Fruit fly (Drosophila melanogaster) whole organism, prepupa: Measurements from ENCODE around the gene LSm-4.

Source experiments
- Blimp-1 ChIP-seq: fragments of 200-800 bp; sonication (Bioruptor generic); optimal IDR thresholded peaks from 3 replicates; lab custom pipeline; 2017; ENCODE audit warnings: missing biosample characterization, missing genetic modification characterization, mild to moderate bottlenecking, moderate library complexity, missing genetic modification reagents
- CG10669 ChIP-seq: fragments of 200-800 bp; sonication (Bioruptor generic); optimal IDR thresholded peaks from 3 replicates; lab custom pipeline; 2018; ENCODE audit warnings: missing biosample characterization, mild to moderate bottlenecking, missing genetic modification characterization, moderate library complexity
- CG11294 ChIP-seq: fragments of 200-800 bp; sonication (Bioruptor generic); IDR thresholded peaks from 2 replicates; pipeline ENCODE4 v1.3.6; 2022; ENCODE audit warnings: missing biosample characterization, missing genetic modification characterization
- CG15336 ChIP-seq: fragments of 200-800 bp; sonication (Bioruptor generic); IDR thresholded peaks from 2 replicates; pipeline ENCODE4 v1.3.6; 2022; ENCODE audit warnings: missing biosample characterization, missing genetic modification characterization
- CG1621 ChIP-seq: fragments of 200-800 bp; sonication (Bioruptor generic); optimal IDR thresholded peaks from 3 replicates; lab custom pipeline; 2018; ENCODE audit warnings: missing biosample characterization, mild to moderate bottlenecking, missing genetic modification characterization
- CG16779 ChIP-seq: fragments of 200-800 bp; sonication (Bioruptor generic); optimal IDR thresholded peaks from 3 replicates; lab custom pipeline; 2017; ENCODE audit warnings: missing biosample characterization, mild to moderate bottlenecking, missing genetic modification characterization
- CG3032 ChIP-seq: fragments of 200-800 bp; optimal IDR thresholded peaks from 2 replicates; lab custom pipeline; 2019; ENCODE audit warnings: missing biosample characterization, mild to moderate bottlenecking, missing genetic modification characterization, moderate library complexity
- CG31627 ChIP-seq: fragments of 200-800 bp; sonication (Bioruptor generic); optimal IDR thresholded peaks from 3 replicates; lab custom pipeline; 2016; ENCODE audit warnings: missing biosample characterization, missing genetic modification characterization
- CG32006 ChIP-seq: fragments of 200-800 bp; sonication (Bioruptor generic); optimal IDR thresholded peaks from 3 replicates; lab custom pipeline; 2017; ENCODE audit warnings: missing biosample characterization, mild to moderate bottlenecking, missing genetic modification characterization
- CG4318 ChIP-seq: fragments of 200-800 bp; sonication (Bioruptor generic); optimal IDR thresholded peaks from 3 replicates; lab custom pipeline; 2017; ENCODE audit warnings: missing biosample characterization, mild to moderate bottlenecking, missing genetic modification characterization
- CG6792 ChIP-seq: fragments of 200-800 bp; sonication (Bioruptor generic); optimal IDR thresholded peaks from 3 replicates; lab custom pipeline; 2016; ENCODE audit warnings: missing biosample characterization, missing genetic modification characterization
- CG6808 ChIP-seq: fragments of 200-800 bp; sonication (Bioruptor generic); optimal IDR thresholded peaks from 3 replicates; lab custom pipeline; 2017; ENCODE audit warnings: missing biosample characterization, missing genetic modification characterization, mild to moderate bottlenecking, moderate library complexity, missing genetic modification reagents
- CG8119 ChIP-seq: fragments of 200-800 bp; sonication (Bioruptor generic); IDR thresholded peaks from 3 replicates; pipeline ENCODE4 v1.3.6; 2022; ENCODE audit warnings: missing biosample characterization, missing genetic modification characterization
- CG8319 ChIP-seq: fragments of 200-800 bp; sonication (Bioruptor generic); optimal IDR thresholded peaks from 3 replicates; lab custom pipeline; 2016; ENCODE audit warnings: missing biosample characterization, missing genetic modification characterization
- CG8632 ChIP-seq: fragments of 200-800 bp; sonication (Bioruptor generic); optimal IDR thresholded peaks from 3 replicates; lab custom pipeline; 2016; ENCODE audit warnings: missing biosample characterization, missing genetic modification characterization
- Eip75B ChIP-seq: fragments of 200-800 bp; sonication (Bioruptor generic); optimal IDR thresholded peaks from 3 replicates; lab custom pipeline; 2016; ENCODE audit warnings: missing biosample characterization, missing genetic modification characterization
- Eip78C ChIP-seq: fragments of 200-800 bp; sonication (Bioruptor generic); peaks from one replicate; lab custom pipeline; 2016; ENCODE audit warnings: missing biosample characterization, missing genetic modification characterization
- Eip93F ChIP-seq: fragments of 200-800 bp; sonication (Bioruptor generic); optimal IDR thresholded peaks from 2 replicates; lab custom pipeline; 2016; ENCODE audit warnings: missing biosample characterization, mild to moderate bottlenecking, missing genetic modification characterization
- Ets21C ChIP-seq: fragments of 200-800 bp; sonication (Bioruptor generic); optimal IDR thresholded peaks from 3 replicates; lab custom pipeline; 2016; ENCODE audit warnings: missing biosample characterization, missing genetic modification characterization
- Ets96B ChIP-seq: fragments of 200-800 bp; optimal IDR thresholded peaks from 2 replicates; lab custom pipeline; 2019; ENCODE audit warnings: missing biosample characterization, mild to moderate bottlenecking, missing genetic modification characterization, moderate library complexity
- Gug ChIP-seq: fragments of 200-800 bp; sonication (Bioruptor generic); IDR thresholded peaks from 2 replicates; pipeline ENCODE4 v1.3.6; 2022; ENCODE audit warnings: missing biosample characterization, missing genetic modification characterization
- Hr38 ChIP-seq: sonication (Bioruptor generic); optimal IDR thresholded peaks from 2 replicates; lab custom pipeline; 2016; ENCODE audit warnings: missing biosample characterization, missing genetic modification characterization
- Hr4 ChIP-seq: fragments of 200-800 bp; sonication (Bioruptor generic); optimal IDR thresholded peaks from 3 replicates; lab custom pipeline; 2016; ENCODE audit warnings: missing biosample characterization, missing genetic modification characterization
- Lpt ChIP-seq: fragments of 200-800 bp; sonication (Bioruptor generic); optimal IDR thresholded peaks from 3 replicates; lab custom pipeline; 2016; ENCODE audit warnings: missing biosample characterization, missing genetic modification characterization
- Met ChIP-seq: fragments of 200-800 bp; sonication (Bioruptor generic); optimal IDR thresholded peaks from 3 replicates; lab custom pipeline; 2016; ENCODE audit warnings: missing biosample characterization, missing genetic modification characterization
- OdsH ChIP-seq: fragments of 200-800 bp; sonication (Bioruptor generic); optimal IDR thresholded peaks from 3 replicates; lab custom pipeline; 2016; ENCODE audit warnings: missing biosample characterization, missing genetic modification characterization
- Smox ChIP-seq: fragments of 200-800 bp; sonication (Bioruptor generic); optimal IDR thresholded peaks from 3 replicates; lab custom pipeline; 2016; ENCODE audit warnings: missing biosample characterization, missing genetic modification characterization
- Sox102F ChIP-seq: fragments of 200-800 bp; sonication (Bioruptor generic); optimal IDR thresholded peaks from 2 replicates; lab custom pipeline; 2016; ENCODE audit warnings: missing biosample characterization, mild to moderate bottlenecking, missing genetic modification characterization
- Sox15 ChIP-seq: fragments of 200-800 bp; sonication (Bioruptor generic); optimal IDR thresholded peaks from 3 replicates; lab custom pipeline; 2016; ENCODE audit warnings: missing biosample characterization, missing genetic modification characterization
- acj6 ChIP-seq: fragments of 200-800 bp; sonication (Bioruptor generic); optimal IDR thresholded peaks from 3 replicates; lab custom pipeline; 2016; ENCODE audit warnings: missing biosample characterization, missing genetic modification characterization
- cyc ChIP-seq: fragments of 200-800 bp; sonication (Bioruptor generic); optimal IDR thresholded peaks from 3 replicates; lab custom pipeline; 2016; ENCODE audit warnings: missing biosample characterization, missing genetic modification characterization
- dac ChIP-seq: fragments of 200-800 bp; sonication (Bioruptor generic); optimal IDR thresholded peaks from 2 replicates; lab custom pipeline; 2017; ENCODE audit warnings: missing biosample characterization, mild to moderate bottlenecking, missing genetic modification characterization
- dsx ChIP-seq: fragments of 200-800 bp; optimal IDR thresholded peaks from 3 replicates; lab custom pipeline; 2019; ENCODE audit warnings: missing biosample characterization, mild to moderate bottlenecking, missing genetic modification characterization, moderate library complexity; ENCODE audit not compliant: poor library complexity, severe bottlenecking
- esn ChIP-seq: fragments of 200-800 bp; sonication (Bioruptor generic); optimal IDR thresholded peaks from 2 replicates; lab custom pipeline; 2016; ENCODE audit warnings: missing biosample characterization, mild to moderate bottlenecking, missing genetic modification characterization, moderate library complexity
- fkh ChIP-seq: fragments of 200-800 bp; sonication (Bioruptor generic); optimal IDR thresholded peaks from 3 replicates; lab custom pipeline; 2017; ENCODE audit warnings: missing biosample characterization, mild to moderate bottlenecking, missing genetic modification characterization, moderate library complexity
- lz ChIP-seq: fragments of 200-800 bp; sonication (Bioruptor generic); optimal IDR thresholded peaks from 3 replicates; lab custom pipeline; 2016; ENCODE audit warnings: missing biosample characterization, missing genetic modification characterization
- spab ChIP-seq: fragments of 200-800 bp; sonication (Bioruptor generic); optimal IDR thresholded peaks from 2 replicates; lab custom pipeline; 2017; ENCODE audit warnings: missing biosample characterization, mild to moderate bottlenecking, missing genetic modification characterization, missing genetic modification reagents
- ss ChIP-seq, 2 experiments: fragments of 200-800 bp; sonication (Bioruptor generic); optimal IDR thresholded peaks; 2 replicates in 1 of 2; 3 replicates in 1 of 2; lab custom pipeline; 2017 to 2018; ENCODE audit warnings: mild to moderate bottlenecking in 2 of 2, missing biosample characterization in 2 of 2, missing genetic modification characterization in 2 of 2, moderate library complexity in 1 of 2
- svp ChIP-seq: fragments of 200-800 bp; sonication (Bioruptor generic); peaks from one replicate; lab custom pipeline; 2016; ENCODE audit warnings: missing biosample characterization, missing genetic modification characterization
- topi ChIP-seq: fragments of 200-800 bp; sonication (Bioruptor generic); optimal IDR thresholded peaks from 3 replicates; lab custom pipeline; 2016; ENCODE audit warnings: missing biosample characterization, missing genetic modification characterization

LSm-4 gene

DNA sequence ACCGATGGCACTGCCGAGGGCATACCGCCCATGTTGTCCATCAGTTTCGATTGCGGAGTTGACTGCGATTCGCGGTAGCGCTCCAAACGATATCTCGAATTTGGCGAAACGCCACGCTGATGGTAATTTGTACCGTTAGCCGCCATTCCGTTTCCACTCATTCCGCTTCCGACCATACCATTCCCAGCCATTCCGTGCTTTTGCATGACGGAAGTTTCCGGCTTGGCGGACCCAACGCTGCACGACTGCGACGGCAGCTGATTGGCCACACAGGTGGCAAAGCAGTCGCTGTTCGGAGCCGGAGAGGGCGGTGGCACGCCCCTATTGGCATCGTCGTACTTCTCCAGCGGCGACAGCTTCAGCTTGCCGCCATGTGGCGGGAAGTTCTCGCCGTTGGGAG is 32.7 kb downstream of the LSm-4 start:
- TF ChIP-seq Eip78C (GFP tag; lab: Kevin White, UChicago), result peak; percentile 8
- TF ChIP-seq dac, result no peak
- TF ChIP-seq Eip93F (GFP tag; lab: Kevin White, UChicago), result no peak
- no peak for TF ChIP-seq Hr4 (GFP tag; lab: Kevin White, UChicago)

DNA sequence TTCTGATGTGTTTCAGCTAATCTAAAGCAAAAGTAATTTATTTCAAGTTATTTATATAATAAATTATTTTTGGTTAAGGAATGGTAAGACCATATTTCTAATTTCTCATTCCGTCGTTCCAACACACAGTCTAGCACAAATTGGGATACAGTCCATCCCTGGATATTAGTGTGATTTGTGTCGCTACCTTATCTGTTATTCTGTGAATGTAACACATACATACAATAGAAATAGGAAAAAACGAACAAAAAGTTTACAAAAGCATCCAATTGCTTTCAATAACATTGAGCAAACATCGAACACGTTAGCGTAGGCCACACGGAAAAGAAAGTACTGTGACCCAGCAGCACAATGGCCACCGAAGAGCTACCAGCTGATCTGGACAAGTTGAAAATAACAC is 38.5 kb downstream of the LSm-4 start, which contains the start of gene CG5056:
Gene CG5056 (plus strand): TSS at position 168 of the 400 bp plus-strand sequence.
- TF ChIP-seq dsx (GFP tag; lab: Kevin White, UChicago) (no peak), Eip78C (GFP tag; lab: Kevin White, UChicago) (peak; percentile 63), cyc (GFP tag; lab: Kevin White, UChicago) (peak; percentile 1), CG8119 (peak; percentile 55), Ets96B (tag; lab: Kevin White, UChicago) (peak; percentile 6), CG8632 (no peak), CG3032 (tag; lab: Kevin White, UChicago) (peak; percentile 47), Ets21C (GFP tag; lab: Kevin White, UChicago) (no peak)
- TF ChIP-seq, all 60 proteins: peak for 5

dm6 chr2L:10364229-10364628 is 40.8 kb downstream of the LSm-4 start, which contains the start of gene lft:
Gene lft, plus strand, starts transcription at chr2L:10364471.
- TF ChIP-seq dsx (GFP tag; lab: Kevin White, UChicago) (peak; percentile 51), Eip78C (GFP tag; lab: Kevin White, UChicago) (peak; percentile 42), CG6792 (GFP tag; lab: Kevin White, UChicago) (no peak), CG8319 (GFP tag; lab: Kevin White, UChicago) (peak; percentile 53), Sox102F (no peak), ss (GFP tag; optimal IDR thresholded peaks at IDR 0.05; lab: Kevin White, UChicago) (peak in 1 of 2 experiments; percentile 32)
- TF ChIP-seq, all 60 proteins: peak for 4

dm6 chr2L:10362408-10363067 is 42.5 kb downstream of the LSm-4 start, which contains the start of the genes Cand1 and pim:
Gene Cand1, minus strand, starts transcription at chr2L:10362707.
Gene pim, plus strand, starts transcription at chr2L:10362989.
- TF ChIP-seq Gug (GFP tag; lab: Robert Waterston, UW) (no peak), CG3032 (tag; lab: Kevin White, UChicago) (peak; percentile 16), CG11294 (GFP tag; lab: Robert Waterston, UW) (no peak)

DNA sequence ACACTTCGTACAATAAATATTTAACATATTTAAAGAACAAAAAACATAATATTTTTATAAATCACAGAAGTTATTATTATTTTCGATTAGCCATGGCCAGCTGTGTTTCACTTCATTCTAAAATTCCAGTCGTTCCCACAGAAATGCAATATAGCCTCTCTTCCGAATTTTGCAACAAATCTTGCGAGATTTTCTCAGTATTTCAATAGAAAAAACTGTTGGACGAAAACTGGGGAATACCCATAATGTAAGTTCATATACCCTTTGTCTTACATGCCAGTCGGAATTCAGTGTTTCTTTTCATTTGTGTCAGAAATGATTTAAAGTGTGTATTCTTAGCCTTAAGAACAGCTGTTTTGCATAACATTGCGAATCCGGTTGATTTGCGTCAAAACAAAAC is 48.5 kb downstream of the LSm-4 start, which contains the start of the genes CtsL4 and ClpP:
Gene CtsL4 (minus strand): TSS at position 90 of the 400 bp plus-strand sequence.
Gene ClpP (plus strand): TSS at position 288 of the 400 bp plus-strand sequence.
- TF ChIP-seq CG32006 (GFP tag; lab: Kevin White, UChicago), result no peak
- no peak for TF ChIP-seq Sox15
- peak; percentile 50 for TF ChIP-seq CG31627
- peak; percentile 55 for TF ChIP-seq esn (GFP tag; lab: Kevin White, UChicago)
- TF ChIP-seq CG10669, result no peak
- no peak for TF ChIP-seq Smox (GFP tag; lab: Kevin White, UChicago)
- TF ChIP-seq Gug (GFP tag; lab: Robert Waterston, UW), result no peak
- TF ChIP-seq CG11294 (GFP tag; lab: Robert Waterston, UW), result no peak
- no peak for TF ChIP-seq Met (GFP tag; lab: Kevin White, UChicago)
- TF ChIP-seq acj6 (GFP tag; lab: Kevin White, UChicago), result peak; percentile 36
- peak; percentile 10 for TF ChIP-seq dac
- no peak for TF ChIP-seq CG8119
- no peak for TF ChIP-seq Hr38
- TF ChIP-seq Sox102F, result no peak
- TF ChIP-seq CG4318 (GFP tag; lab: Kevin White, UChicago), result no peak
- TF ChIP-seq CG16779 (tag; lab: Kevin White, UChicago), result no peak
- TF ChIP-seq Lpt (GFP tag; lab: Kevin White, UChicago), result no peak
- peak; percentile 29 for TF ChIP-seq cyc (GFP tag; lab: Kevin White, UChicago)
- TF ChIP-seq CG6808 (GFP tag; lab: Kevin White, UChicago), result no peak
- peak; percentile 45 for TF ChIP-seq CG3032 (tag; lab: Kevin White, UChicago)
- TF ChIP-seq svp (GFP tag; lab: Kevin White, UChicago), result no peak
- TF ChIP-seq fkh (GFP tag; lab: Kevin White, UChicago), result no peak
- TF ChIP-seq Eip75B (GFP tag; lab: Kevin White, UChicago), result no peak
- TF ChIP-seq Hr4 (GFP tag; lab: Kevin White, UChicago), result no peak
- peak; percentile 61 for TF ChIP-seq CG1621 (tag; lab: Kevin White, UChicago)
- no peak for TF ChIP-seq Blimp-1 (GFP tag; lab: Kevin White, UChicago)
- no peak for TF ChIP-seq topi (GFP tag; lab: Kevin White, UChicago)
- no peak for TF ChIP-seq CG15336
- TF ChIP-seq spab (GFP tag; lab: Kevin White, UChicago), result no peak
- peak; percentile 59 for TF ChIP-seq OdsH (GFP tag; lab: Kevin White, UChicago)
- TF ChIP-seq Eip93F (GFP tag; lab: Kevin White, UChicago), result no peak
- peak; percentile 32 for TF ChIP-seq Ets96B (tag; lab: Kevin White, UChicago)
- peak; percentile 45 for TF ChIP-seq lz
